Worm (Caenorhabditis elegans): ENCODE measurements around the gene F58H1.2.

- TF ChIP-seq ama-1 (optimal IDR thresholded peaks at IDR 0.05): no peak
- TF ChIP-seq daf-12 (tag; optimal IDR thresholded peaks at IDR 0.05): no peak
- no peak for TF ChIP-seq sea-2 (GFP tag; optimal IDR thresholded peaks at IDR 0.05)
- no peak for TF ChIP-seq elt-3 (tag; optimal IDR thresholded peaks at IDR 0.05)
- no peak for TF ChIP-seq unc-62 (GFP tag; optimal IDR thresholded peaks at IDR 0.05)
- TF ChIP-seq unc-39 (tag; optimal IDR thresholded peaks at IDR 0.05): no peak
- TF ChIP-seq ztf-4 (tag; optimal IDR thresholded peaks at IDR 0.05): no peak
- no peak for TF ChIP-seq pha-4 (tag; optimal IDR thresholded peaks at IDR 0.05)
- TF ChIP-seq fkh-2 (tag; optimal IDR thresholded peaks at IDR 0.05): no peak
- no peak for TF ChIP-seq ztf-11 (tag; optimal IDR thresholded peaks at IDR 0.05)
- no peak for TF ChIP-seq nhr-28 (tag; optimal IDR thresholded peaks at IDR 0.05)
Measured at ce11 chrV:11902161-11902560, 26.7 kb upstream of the F58H1.2 start.

All from whole organism, L3 larva.